Fruit fly (Drosophila melanogaster) whole organism, embryonic: ENCODE data around the gene CG8372.

ENCODE experiments used
- ATbp ChIP-seq: fragments of 200-800 bp; sonication (Bioruptor generic); optimal IDR thresholded peaks from 2 replicates; lab custom pipeline; 2017; ENCODE audit warnings: missing biosample characterization, mild to moderate bottlenecking, missing genetic modification characterization, missing genetic modification reagents
- B-H2 ChIP-seq: fragments of 200-800 bp; sonication (Bioruptor generic); optimal IDR thresholded peaks from 2 replicates; lab custom pipeline; 2018; ENCODE audit warnings: missing biosample characterization, mild to moderate bottlenecking, missing genetic modification characterization
- CG10267 ChIP-seq: fragments of 200-800 bp; sonication (Bioruptor generic); optimal IDR thresholded peaks from 2 replicates; lab custom pipeline; 2018; ENCODE audit warnings: missing biosample characterization, mild to moderate bottlenecking, missing genetic modification characterization, moderate library complexity
- CG10321 ChIP-seq: fragments of 200-800 bp; sonication (Bioruptor generic); IDR thresholded peaks from 2 replicates; pipeline ENCODE4 v1.3.6; 2022; ENCODE audit warnings: missing biosample characterization, missing genetic modification characterization
- CG10366 ChIP-seq: fragments of 200-800 bp; sonication (Bioruptor generic); IDR thresholded peaks from 2 replicates; pipeline ENCODE4 v1.3.6; 2022; ENCODE audit warnings: missing biosample characterization, missing genetic modification characterization
- CG11085 ChIP-seq: fragments of 200-800 bp; sonication (Bioruptor generic); IDR thresholded peaks from 2 replicates; pipeline ENCODE4 v1.3.6; 2022; ENCODE audit warnings: missing biosample characterization, missing genetic modification characterization
- CG11398 ChIP-seq: fragments of 200-800 bp; sonication (Bioruptor generic); optimal IDR thresholded peaks from 2 replicates; lab custom pipeline; 2016; ENCODE audit warnings: missing biosample characterization, missing genetic modification characterization
- CG11560 ChIP-seq: fragments of 200-800 bp; sonication (Bioruptor generic); IDR thresholded peaks from 3 replicates; pipeline ENCODE4 v1.3.6; 2022; ENCODE audit warnings: missing biosample characterization, missing genetic modification characterization
- CG12299 ChIP-seq: fragments of 200-800 bp; sonication (Bioruptor generic); optimal IDR thresholded peaks from 2 replicates; lab custom pipeline; 2018; ENCODE audit warnings: missing biosample characterization, mild to moderate bottlenecking, missing genetic modification characterization
- CG12744 ChIP-seq: fragments of 200-800 bp; sonication (Bioruptor generic); optimal IDR thresholded peaks from 2 replicates; lab custom pipeline; 2016; ENCODE audit warnings: missing biosample characterization, missing genetic modification characterization
- CG13894 ChIP-seq: fragments of 200-800 bp; sonication (Bioruptor generic); optimal IDR thresholded peaks from 3 replicates; lab custom pipeline; 2018; ENCODE audit warnings: missing biosample characterization, mild to moderate bottlenecking, missing genetic modification characterization, moderate library complexity
- CG17328 ChIP-seq: fragments of 200-800 bp; sonication (Bioruptor generic); IDR thresholded peaks from 2 replicates; pipeline ENCODE4 v1.3.6; 2022; ENCODE audit warnings: missing biosample characterization, missing genetic modification characterization
- CG17359 ChIP-seq: fragments of 200-800 bp; sonication (Bioruptor generic); optimal IDR thresholded peaks from 3 replicates; lab custom pipeline; 2018; ENCODE audit warnings: missing biosample characterization, mild to moderate bottlenecking, missing genetic modification characterization, moderate library complexity
- CG18619 ChIP-seq: fragments of 200-800 bp; sonication (Bioruptor generic); optimal IDR thresholded peaks from 3 replicates; lab custom pipeline; 2017; ENCODE audit warnings: missing biosample characterization, mild to moderate bottlenecking, missing genetic modification characterization
- CG3163 ChIP-seq: fragments of 200-800 bp; sonication (Bioruptor generic); optimal IDR thresholded peaks from 3 replicates; lab custom pipeline; 2016; ENCODE audit warnings: missing biosample characterization, missing genetic modification characterization
- CG32532 ChIP-seq: fragments of 200-800 bp; sonication (Bioruptor generic); IDR thresholded peaks from 2 replicates; pipeline ENCODE4 v1.3.6; 2022; ENCODE audit warnings: missing biosample characterization, missing genetic modification characterization
- CG33557 ChIP-seq: fragments of 200-800 bp; sonication (Bioruptor generic); optimal IDR thresholded peaks from 2 replicates; lab custom pipeline; 2019; ENCODE audit warnings: missing biosample characterization, mild to moderate bottlenecking, missing genetic modification characterization, moderate library complexity
- CG4360 ChIP-seq: fragments of 200-800 bp; sonication (Bioruptor generic); IDR thresholded peaks from 2 replicates; pipeline ENCODE4 v1.3.6; 2022; ENCODE audit warnings: missing biosample characterization, missing genetic modification characterization
- CG4617 ChIP-seq: fragments of 200-800 bp; sonication (Bioruptor generic); optimal IDR thresholded peaks from 3 replicates; lab custom pipeline; 2016; ENCODE audit warnings: missing biosample characterization, missing genetic modification characterization, borderline replicate concordance
- CG5180 ChIP-seq: fragments of 200-800 bp; sonication (Bioruptor generic); optimal IDR thresholded peaks from 3 replicates; lab custom pipeline; 2017; ENCODE audit warnings: missing biosample characterization, missing genetic modification characterization, mild to moderate bottlenecking, moderate library complexity, missing genetic modification reagents
- CG5953 ChIP-seq: fragments of 200-800 bp; sonication (Bioruptor generic); IDR thresholded peaks from 2 replicates; pipeline ENCODE4 v1.3.6; 2022; ENCODE audit warnings: missing biosample characterization, missing genetic modification characterization
- CG6689 ChIP-seq: fragments of 200-800 bp; sonication (Bioruptor generic); IDR thresholded peaks from 2 replicates; pipeline ENCODE4 v1.3.6; 2022; ENCODE audit warnings: missing biosample characterization, missing genetic modification characterization
- CG8290 ChIP-seq, 3 experiments: fragments of 200-800 bp; sonication (Bioruptor generic); optimal IDR thresholded peaks; 2 replicates each; lab custom pipeline; 2016 to 2019; ENCODE audit warnings: missing biosample characterization in 3 of 3, missing genetic modification characterization in 3 of 3, mild to moderate bottlenecking in 2 of 3, moderate library complexity in 1 of 3
- CG9215 ChIP-seq: fragments of 200-800 bp; sonication (Bioruptor generic); IDR thresholded peaks from 2 replicates; pipeline ENCODE4 v1.3.6; 2022; ENCODE audit warnings: missing biosample characterization, missing genetic modification characterization
- Doc3 ChIP-seq: fragments of 200-800 bp; sonication (Bioruptor generic); IDR thresholded peaks from 3 replicates; pipeline ENCODE4 v1.3.6; 2022; ENCODE audit warnings: missing biosample characterization, missing genetic modification characterization; ENCODE audit not compliant: partially characterized antibody
- Ets97D ChIP-seq: fragments of 200-800 bp; sonication (Bioruptor generic); optimal IDR thresholded peaks from 3 replicates; lab custom pipeline; 2016; ENCODE audit warnings: missing biosample characterization, missing genetic modification characterization
- HHEX ChIP-seq: fragments of 200-800 bp; sonication (Bioruptor generic); optimal IDR thresholded peaks from 3 replicates; lab custom pipeline; 2017; ENCODE audit warnings: missing biosample characterization, mild to moderate bottlenecking, missing genetic modification characterization, missing genetic modification reagents
- HmgZ ChIP-seq: fragments of 200-800 bp; sonication (Bioruptor generic); optimal IDR thresholded peaks from 2 replicates; lab custom pipeline; 2018; ENCODE audit warnings: missing biosample characterization, mild to moderate bottlenecking, missing genetic modification characterization
- MTF-1 ChIP-seq: fragments of 200-800 bp; sonication (Bioruptor generic); optimal IDR thresholded peaks from 2 replicates; lab custom pipeline; 2018; ENCODE audit warnings: missing biosample characterization, mild to moderate bottlenecking, missing genetic modification characterization, borderline replicate concordance
- Med ChIP-seq: fragments of 200-800 bp; sonication (Bioruptor generic); peaks from one replicate; lab custom pipeline; 2016; ENCODE audit warnings: missing biosample characterization, missing genetic modification characterization, mild to moderate bottlenecking, inconsistent platforms, moderate library complexity
- Ptx1 ChIP-seq: fragments of 200-800 bp; sonication (Bioruptor generic); IDR thresholded peaks from 2 replicates; pipeline ENCODE4 v1.3.6; 2022; ENCODE audit warnings: missing biosample characterization, missing genetic modification characterization
- YL-1 ChIP-seq: fragments of 200-800 bp; sonication (Bioruptor generic); optimal IDR thresholded peaks from 3 replicates; lab custom pipeline; 2017; ENCODE audit warnings: missing biosample characterization, mild to moderate bottlenecking, missing genetic modification characterization
- abd-A ChIP-seq: fragments of 200-800 bp; sonication (Bioruptor generic); optimal IDR thresholded peaks from 3 replicates; lab custom pipeline; 2019; ENCODE audit warnings: missing biosample characterization, mild to moderate bottlenecking, missing genetic modification characterization, moderate library complexity
- al ChIP-seq: fragments of 200-800 bp; sonication (Bioruptor generic); IDR thresholded peaks from 2 replicates; pipeline ENCODE4 v1.3.6; 2022; ENCODE audit warnings: missing biosample characterization, missing genetic modification characterization
- cad ChIP-seq: fragments of >200 bp; optimal IDR thresholded peaks from 2 replicates; lab custom pipeline; 2017; ENCODE audit warnings: missing biosample characterization, missing genetic modification characterization
- cato ChIP-seq: fragments of 200-800 bp; sonication (Bioruptor generic); optimal IDR thresholded peaks from 2 replicates; lab custom pipeline; 2016; ENCODE audit warnings: missing biosample characterization, missing genetic modification characterization, borderline replicate concordance
- chm ChIP-seq: fragments of 200-800 bp; sonication (Bioruptor generic); IDR thresholded peaks from 2 replicates; pipeline ENCODE4 v1.3.6; 2022; ENCODE audit warnings: missing biosample characterization, missing genetic modification characterization
- ems ChIP-seq: fragments of 200-800 bp; sonication (Bioruptor generic); optimal IDR thresholded peaks from 3 replicates; lab custom pipeline; 2016; ENCODE audit warnings: missing biosample characterization, missing genetic modification characterization
- her ChIP-seq: fragments of 200-800 bp; sonication (Bioruptor generic); optimal IDR thresholded peaks from 2 replicates; lab custom pipeline; 2016; ENCODE audit warnings: missing biosample characterization, missing genetic modification characterization
- kni ChIP-seq: fragments of 200-800 bp; sonication (Bioruptor generic); optimal IDR thresholded peaks from 3 replicates; lab custom pipeline; 2017; ENCODE audit warnings: mild to moderate bottlenecking, missing biosample characterization, missing genetic modification reagents, missing genetic modification characterization
- pan ChIP-seq, 4 experiments: fragments of >200 bp in 3 of 4; fragments of 200-800 bp in 1 of 4; sonication (Bioruptor generic) in 1 of 4; optimal IDR thresholded peaks in 3 of 4; IDR thresholded peaks in 1 of 4; 2 replicates each; pipeline versions ENCODE4 v1.3.6 to Lab custom; 2017 to 2022; ENCODE audit warnings: missing biosample characterization in 2 of 4, missing genetic modification characterization in 2 of 4, mixed read lengths in 1 of 4
- peb ChIP-seq: fragments of 200-800 bp; sonication (Bioruptor generic); IDR thresholded peaks from 2 replicates; pipeline ENCODE4 v1.3.6; 2022; ENCODE audit warnings: missing biosample characterization, missing genetic modification characterization
- phol ChIP-seq: fragments of 200-800 bp; sonication (Bioruptor generic); optimal IDR thresholded peaks from 3 replicates; lab custom pipeline; 2018; ENCODE audit warnings: missing biosample characterization, mild to moderate bottlenecking, missing genetic modification characterization, moderate library complexity
- pita ChIP-seq: fragments of 200-800 bp; sonication (Bioruptor generic); optimal IDR thresholded peaks from 2 replicates; lab custom pipeline; 2017; ENCODE audit warnings: missing biosample characterization, mild to moderate bottlenecking, missing genetic modification characterization
- pnt ChIP-seq: fragments of 200-800 bp; sonication (Bioruptor generic); optimal IDR thresholded peaks from 3 replicates; lab custom pipeline; 2016; ENCODE audit warnings: missing biosample characterization, missing genetic modification characterization
- prd ChIP-seq, 3 experiments: fragments of >200 bp in 2 of 3; fragments of 200-800 bp in 1 of 3; sonication (Bioruptor generic) in 1 of 3; optimal IDR thresholded peaks in 2 of 3; IDR thresholded peaks in 1 of 3; 2 replicates in 2 of 3; 3 replicates in 1 of 3; pipeline versions ENCODE4 v1.3.6 to Lab custom; 2017 to 2022; ENCODE audit warnings: missing biosample characterization in 1 of 3, missing genetic modification characterization in 1 of 3
- row ChIP-seq: fragments of 200-800 bp; sonication (Bioruptor generic); IDR thresholded peaks from 3 replicates; pipeline ENCODE4 v1.3.6; 2022; ENCODE audit warnings: missing biosample characterization, missing genetic modification characterization
- sima ChIP-seq: fragments of 200-800 bp; sonication (Bioruptor generic); optimal IDR thresholded peaks from 2 replicates; lab custom pipeline; 2016; ENCODE audit warnings: missing biosample characterization, missing genetic modification characterization
- slp2 ChIP-seq: fragments of 200-800 bp; sonication (Bioruptor generic); optimal IDR thresholded peaks from 2 replicates; lab custom pipeline; 2016; ENCODE audit warnings: missing biosample characterization, missing genetic modification characterization
- toy ChIP-seq: fragments of 200-800 bp; sonication (Bioruptor generic); IDR thresholded peaks from 2 replicates; pipeline ENCODE4 v1.3.6; 2022; ENCODE audit warnings: missing biosample characterization, missing genetic modification characterization

Gene CG8372

DNA sequence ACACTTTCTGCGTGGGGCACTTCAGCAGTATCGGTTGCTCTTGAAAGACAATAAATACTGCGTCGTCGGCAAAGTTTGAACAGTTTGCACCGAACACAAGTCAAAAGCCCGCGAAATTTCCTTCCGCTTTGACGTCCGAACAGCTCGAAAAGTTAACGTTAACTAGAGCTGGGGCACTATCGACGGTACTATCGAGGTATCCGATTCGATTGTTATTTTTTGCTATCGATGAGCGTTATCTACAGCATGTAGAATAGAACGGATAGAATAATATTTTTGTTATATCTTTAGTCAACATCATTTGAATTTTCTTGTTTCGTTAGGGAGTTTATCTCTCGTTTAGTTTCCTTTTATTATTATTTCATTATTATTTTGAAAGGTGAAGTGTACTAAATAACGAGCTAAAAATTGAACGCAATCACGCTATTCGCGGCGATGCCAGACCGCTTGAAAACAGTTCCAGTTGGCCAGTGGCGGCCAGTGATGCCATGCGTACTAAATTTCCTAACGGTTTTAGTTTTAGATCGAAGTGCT is 27.1 kb upstream of the CG8372 start, which contains the start of gene Pvr (continued):
- no peak for TF ChIP-seq CG17328 (GFP tag; lab: Robert Waterston, UW)
- peak; percentile 32 for TF ChIP-seq ems
- TF ChIP-seq peb = no peak
- TF ChIP-seq B-H2 (GFP tag; lab: Kevin White, UChicago) = no peak
- no peak for TF ChIP-seq pnt (GFP tag; lab: Kevin White, UChicago)
- TF ChIP-seq toy (GFP tag; lab: Robert Waterston, UW) = no peak
- no peak for TF ChIP-seq CG4617 (GFP tag; lab: Kevin White, UChicago)
- no peak for TF ChIP-seq Ptx1 (GFP tag; lab: Robert Waterston, UW)
- TF ChIP-seq CG10366 (GFP tag; lab: Robert Waterston, UW) = no peak
- no peak for TF ChIP-seq CG9215 (GFP tag; lab: Robert Waterston, UW)
- peak; percentile 6 for TF ChIP-seq CG33557 (GFP tag; lab: Kevin White, UChicago)
- TF ChIP-seq sima (GFP tag; lab: Kevin White, UChicago) = no peak
- TF ChIP-seq CG13894 (tag; lab: Kevin White, UChicago) = no peak
- TF ChIP-seq al (GFP tag; lab: Robert Waterston, UW) = no peak
- TF ChIP-seq her (GFP tag; lab: Kevin White, UChicago) = no peak
- TF ChIP-seq CG18619 = no peak
- no peak for TF ChIP-seq HHEX
- TF ChIP-seq slp2 (GFP tag; lab: Kevin White, UChicago) = no peak
- no peak for TF ChIP-seq pan (optimal IDR thresholded peaks at IDR 0.05; lab: Kevin White, UChicago)
- TF ChIP-seq pan (GFP tag; optimal IDR thresholded peaks at IDR 0.05 in 1 of 2, IDR thresholded peaks at IDR 0.05 in 1 of 2) = no peak
- peak; percentile 21 for TF ChIP-seq CG8290 (GFP tag; optimal IDR thresholded peaks at IDR 0.05; lab: Kevin White, UChicago)
- TF ChIP-seq CG8290 (tag; optimal IDR thresholded peaks at IDR 0.05; lab: Kevin White, UChicago) = no peak
- no peak for TF ChIP-seq CG11398
- peak; percentile 86 for TF ChIP-seq Med (GFP tag; lab: Kevin White, UChicago)
- no peak for TF ChIP-seq YL-1 (GFP tag; lab: Kevin White, UChicago)
- peak; percentile 42 for TF ChIP-seq CG10267 (tag; lab: Kevin White, UChicago)
- TF ChIP-seq ATbp (GFP tag; lab: Kevin White, UChicago) = no peak
- TF ChIP-seq cato (GFP tag; lab: Kevin White, UChicago) = no peak
- no peak for TF ChIP-seq CG12299
- TF ChIP-seq kni (GFP tag; lab: Kevin White, UChicago) = no peak
- no peak for TF ChIP-seq CG4360 (GFP tag; lab: Robert Waterston, UW)
- no peak for TF ChIP-seq HmgZ
- TF ChIP-seq CG5953 (GFP tag; lab: Robert Waterston, UW) = no peak
- no peak for TF ChIP-seq CG6689 (GFP tag; lab: Robert Waterston, UW)
- TF ChIP-seq MTF-1 (GFP tag; lab: Kevin White, UChicago) = peak; percentile 28
- TF ChIP-seq phol (tag; lab: Kevin White, UChicago) = no peak
- peak; percentile 39 for TF ChIP-seq CG32532 (GFP tag; lab: Robert Waterston, UW)
- no peak for TF ChIP-seq CG12744
- no peak for TF ChIP-seq CG10321 (GFP tag; lab: Robert Waterston, UW)
- TF ChIP-seq CG3163 (GFP tag; lab: Kevin White, UChicago) = no peak
- TF ChIP-seq pita (GFP tag; lab: Kevin White, UChicago) = no peak
- no peak for TF ChIP-seq cad (GFP tag; lab: Kevin White, UChicago)
- TF ChIP-seq prd (optimal IDR thresholded peaks at IDR 0.05; lab: Kevin White, UChicago) = no peak
- TF ChIP-seq prd (GFP tag; IDR thresholded peaks at IDR 0.05; lab: Robert Waterston, UW) = no peak
- no peak for TF ChIP-seq abd-A (tag; lab: Kevin White, UChicago)
- no peak; the same call in 2 of the 3 replicates for TF ChIP-seq CG11560 (tag; lab: Robert Waterston, UW)
- peak; percentile 35; the same call in 1 of the 3 replicates for TF ChIP-seq row (GFP tag; lab: Robert Waterston, UW)
- no peak for TF ChIP-seq chm
- peak; percentile 71 for TF ChIP-seq Ets97D
- TF ChIP-seq CG5180 = no peak
- TF ChIP-seq Doc3 = peak; percentile 97
- no peak for TF ChIP-seq CG11085 (GFP tag; lab: Robert Waterston, UW)
- no peak for TF ChIP-seq CG17359 (tag; lab: Kevin White, UChicago)
